Worm (Caenorhabditis elegans) whole organism, L4 larva: ENCODE measurements around the gene cyp-25A2.
A peak's percentile ranks its signal among the peaks of the same experiment; 100 is the strongest.

Source experiments
- D1046.2 ChIP-seq: fragments of 200-800 bp; sonication (Bioruptor generic); IDR thresholded peaks from 2 replicates; pipeline ENCODE4 v1.3.6; 2022; ENCODE audit warnings: missing genetic modification characterization, missing compliant biosample characterization
- F49E8.2 ChIP-seq: sonication (generic microtip); optimal IDR thresholded peaks from 2 replicates; lab custom pipeline; 2016; ENCODE audit warnings: missing compliant biosample characterization, mild to moderate bottlenecking, missing genetic modification characterization, borderline replicate concordance
- R02D3.7 ChIP-seq: fragments of 150-350 bp; sonication (generic microtip); optimal IDR thresholded peaks from 3 replicates; lab custom pipeline; 2014; ENCODE audit warnings: missing biosample characterization, missing genetic modification characterization
- T20F7.1 ChIP-seq: fragments of 200-800 bp; sonication (Bioruptor generic); optimal IDR thresholded peaks from 2 replicates; lab custom pipeline; 2018; ENCODE audit warnings: mild to moderate bottlenecking, missing genetic modification characterization, missing compliant biosample characterization
- T26A8.4 ChIP-seq: fragments of 200-800 bp; sonication (Bioruptor generic); IDR thresholded peaks from 2 replicates; pipeline ENCODE4 v1.3.6; 2022; ENCODE audit warnings: missing genetic modification characterization, missing compliant biosample characterization
- ama-1 ChIP-seq: fragments of 150-350 bp; optimal IDR thresholded peaks from 2 replicates; lab custom pipeline; 2014; ENCODE audit warnings: inconsistent platforms, mixed read lengths
- arid-1 ChIP-seq: fragments of 200-800 bp; sonication (Bioruptor generic); conservative IDR thresholded peaks from 2 replicates; pipeline ENCODE4 v1.3.6; 2022; ENCODE audit warnings: missing genetic modification reagents, missing genetic modification characterization, missing compliant biosample characterization
- attf-4 ChIP-seq: sonication (generic microtip); optimal IDR thresholded peaks from 3 replicates; lab custom pipeline; 2017; ENCODE audit warnings: missing biosample characterization, missing genetic modification characterization
- ceh-28 ChIP-seq: fragments of 150-350 bp; optimal IDR thresholded peaks from 2 replicates; lab custom pipeline; 2014; ENCODE audit warnings: missing biosample characterization, missing genetic modification reagents, missing genetic modification characterization
- ceh-44 ChIP-seq: fragments of 200-800 bp; sonication (Bioruptor generic); IDR thresholded peaks from 2 replicates; pipeline ENCODE4 v1.3.6; 2022; ENCODE audit warnings: missing genetic modification reagents, missing genetic modification characterization, missing compliant biosample characterization
- ceh-62 ChIP-seq: sonication (generic microtip); optimal IDR thresholded peaks from 2 replicates; lab custom pipeline; 2017; ENCODE audit warnings: missing biosample characterization, missing genetic modification characterization
- ceh-82 ChIP-seq: sonication (generic microtip); optimal IDR thresholded peaks from 2 replicates; lab custom pipeline; 2017; ENCODE audit warnings: missing biosample characterization, missing genetic modification characterization
- cey-2 ChIP-seq: sonication (generic microtip); optimal IDR thresholded peaks from 3 replicates; lab custom pipeline; 2017; ENCODE audit warnings: missing genetic modification characterization, mild to moderate bottlenecking, missing compliant biosample characterization, antibody characterized with exemption, borderline replicate concordance; ENCODE audit not compliant: insufficient read depth
- ctbp-1 ChIP-seq: fragments of 200-800 bp; sonication (Bioruptor generic); IDR thresholded peaks from 2 replicates; pipeline ENCODE4 v1.3.6; 2022; ENCODE audit warnings: missing genetic modification reagents, missing genetic modification characterization, missing compliant biosample characterization
- daf-16 ChIP-seq, 3 experiments: sonication (generic microtip); optimal IDR thresholded peaks; 2 replicates each; lab custom pipeline; 2016 to 2017; ENCODE audit warnings: missing genetic modification characterization in 3 of 3, missing genetic modification reagents in 3 of 3, mild to moderate bottlenecking in 2 of 3, missing compliant biosample characterization in 2 of 3, missing biosample characterization in 1 of 3, moderate library complexity in 1 of 3
- daf-8 ChIP-seq: fragments of 200-800 bp; sonication (Bioruptor generic); IDR thresholded peaks from 2 replicates; pipeline ENCODE4 v1.3.6; 2022; ENCODE audit warnings: missing genetic modification characterization, missing compliant biosample characterization
- dmd-6 ChIP-seq: fragments of 200-800 bp; sonication (Bioruptor generic); IDR thresholded peaks from 2 replicates; pipeline ENCODE4 v1.3.6; 2022; ENCODE audit warnings: missing genetic modification reagents, missing genetic modification characterization, missing compliant biosample characterization
- dpl-1 ChIP-seq: fragments of 150-350 bp; optimal IDR thresholded peaks from 2 replicates; lab custom pipeline; 2014; ENCODE audit warnings: missing biosample characterization, missing genetic modification reagents, missing genetic modification characterization
- dve-1 ChIP-seq: sonication (generic microtip); optimal IDR thresholded peaks from 2 replicates; lab custom pipeline; 2017; ENCODE audit warnings: antibody characterized with exemption, mild to moderate bottlenecking, missing genetic modification characterization, missing compliant biosample characterization; ENCODE audit not compliant: insufficient read depth
- egl-27 ChIP-seq: sonication (generic microtip); optimal IDR thresholded peaks from 3 replicates; lab custom pipeline; 2017; ENCODE audit warnings: missing biosample characterization, missing genetic modification reagents, missing genetic modification characterization
- egl-43 ChIP-seq: fragments of 200-800 bp; sonication (Bioruptor generic); IDR thresholded peaks from 2 replicates; pipeline ENCODE4 v1.3.6; 2022; ENCODE audit warnings: missing genetic modification reagents, missing genetic modification characterization, missing compliant biosample characterization
- fkh-10 ChIP-seq: fragments of 150-350 bp; optimal IDR thresholded peaks from 2 replicates; lab custom pipeline; 2014; ENCODE audit warnings: missing biosample characterization, missing genetic modification reagents, missing genetic modification characterization
- fos-1 ChIP-seq: fragments of 150-350 bp; optimal IDR thresholded peaks from 2 replicates; lab custom pipeline; 2014; ENCODE audit warnings: missing biosample characterization, missing genetic modification characterization
- gei-8 ChIP-seq: fragments of 200-800 bp; sonication (Bioruptor generic); optimal IDR thresholded peaks from 2 replicates; lab custom pipeline; 2018; ENCODE audit warnings: mild to moderate bottlenecking, missing genetic modification characterization, missing compliant biosample characterization
- hlh-11 ChIP-seq: fragments of 200-800 bp; sonication (Bioruptor generic); optimal IDR thresholded peaks from 2 replicates; lab custom pipeline; 2018; ENCODE audit warnings: mild to moderate bottlenecking, missing genetic modification characterization, missing compliant biosample characterization
- hlh-30 ChIP-seq: sonication (generic microtip); optimal IDR thresholded peaks from 2 replicates; lab custom pipeline; 2017; ENCODE audit warnings: antibody characterized with exemption, mild to moderate bottlenecking, missing genetic modification characterization, missing compliant biosample characterization; ENCODE audit not compliant: insufficient read depth
- hmg-1.1 ChIP-seq: fragments of 200-800 bp; sonication (Bioruptor generic); IDR thresholded peaks from 2 replicates; pipeline ENCODE4 v1.3.6; 2022; ENCODE audit warnings: missing genetic modification reagents, missing genetic modification characterization, missing compliant biosample characterization
- lin-38 ChIP-seq: fragments of 200-800 bp; sonication (Bioruptor generic); IDR thresholded peaks from 2 replicates; pipeline ENCODE4 v1.3.6; 2022; ENCODE audit warnings: missing genetic modification reagents, missing genetic modification characterization, missing compliant biosample characterization
- lir-3 ChIP-seq: sonication (generic microtip); optimal IDR thresholded peaks from 2 replicates; lab custom pipeline; 2016; ENCODE audit warnings: mild to moderate bottlenecking, missing genetic modification characterization, missing compliant biosample characterization
- lsy-2 ChIP-seq, 2 experiments: fragments of 150-350 bp in 1 of 2; sonication (generic microtip) in 1 of 2; optimal IDR thresholded peaks; 2 replicates each; lab custom pipeline; 2014 to 2017; ENCODE audit warnings: missing biosample characterization in 2 of 2, missing genetic modification characterization in 2 of 2
- madf-5 ChIP-seq, 2 experiments: fragments of 200-800 bp; sonication (Bioruptor generic); IDR thresholded peaks; 2 replicates each; pipeline ENCODE4 v1.3.6; 2022; ENCODE audit warnings: missing compliant biosample characterization in 2 of 2, missing genetic modification characterization in 2 of 2
- mep-1 ChIP-seq: fragments of 150-350 bp; sonication (generic microtip); optimal IDR thresholded peaks from 3 replicates; lab custom pipeline; 2014; ENCODE audit warnings: missing biosample characterization, missing genetic modification characterization
- mxl-3 ChIP-seq: fragments of 200-800 bp; sonication (Bioruptor generic); optimal IDR thresholded peaks from 2 replicates; lab custom pipeline; 2018; ENCODE audit warnings: mild to moderate bottlenecking, missing genetic modification characterization, missing compliant biosample characterization
- nhr-10 ChIP-seq: fragments of 150-350 bp; optimal IDR thresholded peaks from 2 replicates; lab custom pipeline; 2014; ENCODE audit warnings: missing biosample characterization, missing genetic modification characterization
- nhr-102 ChIP-seq: sonication (generic microtip); optimal IDR thresholded peaks from 2 replicates; lab custom pipeline; 2016; ENCODE audit warnings: mild to moderate bottlenecking, missing genetic modification characterization, moderate library complexity, missing compliant biosample characterization
- nhr-111 ChIP-seq: fragments of 200-800 bp; sonication (Bioruptor generic); optimal IDR thresholded peaks from 2 replicates; lab custom pipeline; 2018; ENCODE audit warnings: mild to moderate bottlenecking, missing genetic modification characterization, missing compliant biosample characterization
- nhr-28 ChIP-seq: fragments of 150-350 bp; optimal IDR thresholded peaks from 2 replicates; lab custom pipeline; 2014; ENCODE audit warnings: missing biosample characterization, missing genetic modification characterization
- nhr-6 ChIP-seq: fragments of 150-350 bp; optimal IDR thresholded peaks from 2 replicates; lab custom pipeline; 2014; ENCODE audit warnings: missing biosample characterization, missing genetic modification characterization
- nhr-76 ChIP-seq: fragments of 150-350 bp; optimal IDR thresholded peaks from 2 replicates; lab custom pipeline; 2014; ENCODE audit warnings: missing biosample characterization, missing genetic modification characterization
- nhr-77 ChIP-seq: fragments of 150-350 bp; optimal IDR thresholded peaks from 2 replicates; lab custom pipeline; 2014; ENCODE audit warnings: missing biosample characterization, missing genetic modification characterization
- php-3 ChIP-seq: fragments of 200-800 bp; sonication (Bioruptor generic); IDR thresholded peaks from 2 replicates; pipeline ENCODE4 v1.3.6; 2022; ENCODE audit warnings: missing genetic modification reagents, missing genetic modification characterization, missing compliant biosample characterization
- pqm-1 ChIP-seq: sonication (generic microtip); optimal IDR thresholded peaks from 2 replicates; lab custom pipeline; 2017; ENCODE audit warnings: missing biosample characterization, missing genetic modification characterization
- saeg-2 ChIP-seq: fragments of 200-800 bp; sonication (Bioruptor generic); IDR thresholded peaks from 2 replicates; pipeline ENCODE4 v1.3.6; 2022; ENCODE audit warnings: missing genetic modification reagents, missing genetic modification characterization, missing compliant biosample characterization
- skn-1 ChIP-seq: fragments of 150-350 bp; optimal IDR thresholded peaks from 2 replicates; lab custom pipeline; 2014; ENCODE audit warnings: missing biosample characterization, missing genetic modification characterization
- spr-1 ChIP-seq: sonication (generic microtip); optimal IDR thresholded peaks from 2 replicates; lab custom pipeline; 2016; ENCODE audit warnings: mild to moderate bottlenecking, missing genetic modification characterization, missing compliant biosample characterization
- spr-3 ChIP-seq: fragments of 200-800 bp; sonication (Bioruptor generic); optimal IDR thresholded peaks from 2 replicates; lab custom pipeline; 2018; ENCODE audit warnings: mild to moderate bottlenecking, missing genetic modification characterization, missing compliant biosample characterization
- unc-62 ChIP-seq, 3 experiments: fragments of 150-350 bp in 1 of 3; sonication (generic microtip); optimal IDR thresholded peaks in 2 of 3; peaks in 1 of 3; 1 replicate in 1 of 3; 2 replicates in 2 of 3; lab custom pipeline; 2014 to 2017; ENCODE audit warnings: missing biosample characterization in 3 of 3, missing genetic modification characterization in 3 of 3, missing genetic modification reagents in 3 of 3, missing genotype in 1 of 3
- zfp-3 ChIP-seq: fragments of 200-800 bp; sonication (Bioruptor generic); conservative IDR thresholded peaks from 2 replicates; pipeline ENCODE4 v1.3.6; 2022; ENCODE audit warnings: missing genetic modification reagents, missing genetic modification characterization, missing compliant biosample characterization

The cyp-25A2 gene

DNA sequence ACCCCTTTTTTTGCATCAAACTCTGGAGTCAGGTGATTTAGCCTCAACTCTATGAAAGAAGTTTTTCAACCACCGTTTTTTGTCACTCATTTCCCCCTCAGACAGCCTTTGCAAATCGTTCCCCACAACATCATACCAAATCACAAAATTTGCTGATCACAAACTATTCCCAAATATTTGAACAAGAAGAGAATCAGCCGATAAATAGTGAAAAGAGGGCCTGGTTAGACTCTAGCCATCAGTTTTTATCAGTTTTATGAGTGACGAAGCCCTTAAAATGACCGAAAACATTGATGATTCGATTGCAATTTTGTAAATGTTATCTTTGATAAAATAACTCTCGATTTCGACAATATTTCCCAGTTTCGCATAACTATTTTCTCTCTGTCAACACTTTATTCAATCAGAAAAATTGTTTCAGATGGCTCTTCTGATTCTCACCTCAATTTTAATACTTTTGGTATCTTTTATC is at the start of gene cyp-25A2:
Gene cyp-25A2 (plus strand): TSS at position 422 of the 472 bp plus-strand sequence.
- TF ChIP-seq dmd-6 (GFP tag; lab: Robert Waterston, UW) (peak; percentile 73), madf-5 (GFP tag; IDR thresholded peaks at IDR 0.05; lab: Robert Waterston, UW) (no peak), mxl-3 (GFP tag; lab: Kevin White, UChicago) (no peak), ceh-82 (tag; lab: Kevin White, UChicago) (no peak), lsy-2 (tag; optimal IDR thresholded peaks at IDR 0.05; lab: Kevin White, UChicago) (peak in 1 of 2 experiments; percentile 13), egl-43 (GFP tag; lab: Robert Waterston, UW) (no peak), zfp-3 (GFP tag; lab: Robert Waterston, UW) (no peak), nhr-76 (no peak), T20F7.1 (GFP tag; lab: Kevin White, UChicago) (no peak), cey-2 (tag; lab: Kevin White, UChicago) (no peak), F49E8.2 (tag; lab: Kevin White, UChicago) (no peak), lir-3 (tag; lab: Kevin White, UChicago) (no peak), nhr-6 (tag; lab: Kevin White, UChicago) (no peak), nhr-77 (tag; lab: Kevin White, UChicago) (peak; percentile 68), daf-16 (GFP tag; optimal IDR thresholded peaks at IDR 0.05; lab: Kevin White, UChicago) (no peak), daf-16 (tag; optimal IDR thresholded peaks at IDR 0.05; lab: Kevin White, UChicago) (peak; percentile 91), daf-8 (GFP tag; lab: Robert Waterston, UW) (no peak), pqm-1 (tag; lab: Kevin White, UChicago) (peak; percentile 86), dve-1 (tag; lab: Kevin White, UChicago) (peak; percentile 76), T26A8.4 (GFP tag; lab: Robert Waterston, UW) (no peak), lin-38 (GFP tag; lab: Robert Waterston, UW) (no peak), hlh-11 (peak; percentile 69), attf-4 (tag; lab: Kevin White, UChicago) (no peak), R02D3.7 (tag; lab: Kevin White, UChicago) (no peak), mep-1 (no peak), fos-1 (tag; lab: Kevin White, UChicago) (no peak), spr-3 (GFP tag; lab: Kevin White, UChicago) (no peak), unc-62 (GFP tag; optimal IDR thresholded peaks at IDR 0.05 in 1 of 2; lab: Kevin White, UChicago) (no peak), unc-62 (tag; optimal IDR thresholded peaks at IDR 0.05; lab: Kevin White, UChicago) (no peak), nhr-28 (peak; percentile 74), hlh-30 (peak; percentile 8), spr-1 (no peak), egl-27 (tag; lab: Kevin White, UChicago) (no peak), skn-1 (tag; lab: Kevin White, UChicago) (no peak), gei-8 (GFP tag; lab: Kevin White, UChicago) (no peak), php-3 (GFP tag; lab: Robert Waterston, UW) (peak; percentile 80)
- TF ChIP-seq, all 104 proteins: peak for 10

DNA sequence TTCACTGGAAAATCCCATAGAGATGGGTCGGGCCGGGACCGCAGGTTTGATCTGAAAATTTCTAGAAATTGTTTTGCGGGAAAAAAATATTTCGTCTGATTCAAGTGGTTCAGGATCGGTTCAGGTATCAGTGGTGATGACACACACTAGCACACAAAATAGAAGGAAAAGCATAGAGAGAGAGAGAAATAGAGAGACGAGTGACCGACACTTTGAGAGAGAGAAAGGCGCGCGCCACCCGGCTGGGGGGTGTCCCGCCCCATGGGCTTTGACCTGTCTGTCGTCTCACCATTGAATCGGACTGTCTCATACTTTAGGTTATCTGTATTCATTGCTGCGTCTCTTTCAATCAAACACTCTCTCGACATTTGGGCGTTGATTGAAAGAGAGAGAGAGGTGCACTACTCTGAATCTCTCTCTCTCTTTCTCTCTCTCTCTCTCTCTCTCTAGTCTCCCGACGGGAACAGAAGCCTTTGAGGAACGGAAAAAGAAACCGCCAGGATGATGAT is 48.5 kb upstream of the cyp-25A2 start, which contains the start of gene acy-3:
Gene acy-3 (minus strand): TSS at position 51 of the 509 bp plus-strand sequence.
- no peak for TF ChIP-seq ama-1
- TF ChIP-seq ctbp-1 (GFP tag; lab: Robert Waterston, UW) = no peak
- no peak for TF ChIP-seq nhr-10
- peak; percentile 27 for TF ChIP-seq dpl-1 (GFP tag; lab: Kevin White, UChicago)
- TF ChIP-seq arid-1 (GFP tag; lab: Robert Waterston, UW) = 0 out of 2 replicates have a peak, but pooled peaks have one; percentile 44
- TF ChIP-seq dve-1 (tag; lab: Kevin White, UChicago) = peak; percentile 67
- TF ChIP-seq nhr-111 (GFP tag; lab: Kevin White, UChicago) = no peak
- no peak for TF ChIP-seq ceh-44 (GFP tag; lab: Robert Waterston, UW)
- TF ChIP-seq egl-27 (tag; lab: Kevin White, UChicago) = no peak
- peak; percentile 29 for TF ChIP-seq nhr-102
- no peak for TF ChIP-seq D1046.2 (GFP tag; lab: Robert Waterston, UW)
- no peak for TF ChIP-seq fkh-10 (GFP tag; lab: Kevin White, UChicago)
- TF ChIP-seq T26A8.4 (GFP tag; lab: Robert Waterston, UW) = peak; percentile 72; the same call in 1 of the 2 replicates
- TF ChIP-seq nhr-77 (tag; lab: Kevin White, UChicago) = peak; percentile 23
- no peak for TF ChIP-seq R02D3.7 (tag; lab: Kevin White, UChicago)
- peak; percentile 75 for TF ChIP-seq mxl-3 (GFP tag; lab: Kevin White, UChicago)
- no peak for TF ChIP-seq saeg-2
- TF ChIP-seq hmg-1.1 (GFP tag; lab: Robert Waterston, UW) = peak; percentile 69; the same call in 1 of the 2 replicates
- no peak for TF ChIP-seq skn-1 (tag; lab: Kevin White, UChicago)
- TF ChIP-seq ceh-62 = no peak
- TF ChIP-seq hlh-30 = peak; percentile 73
- no peak for TF ChIP-seq ceh-28
- peak; percentile 72; the same call in 1 of the 2 replicates for TF ChIP-seq egl-43 (GFP tag; lab: Robert Waterston, UW)
